Worm (Caenorhabditis elegans) whole organism, L3 larva: ENCODE measurements around the gene C45G9.5.
A peak's percentile ranks its signal among the peaks of the same experiment; 100 is the strongest.

Experiments
- ZK546.5 ChIP-seq: sonication (generic microtip); optimal IDR thresholded peaks from 2 replicates; lab custom pipeline; 2017; ENCODE audit warnings: missing biosample characterization, missing genetic modification characterization
- ama-1 ChIP-seq: fragments of 150-350 bp; optimal IDR thresholded peaks from 2 replicates; lab custom pipeline; 2018
- ceh-16 ChIP-seq: sonication (generic microtip); optimal IDR thresholded peaks from 2 replicates; lab custom pipeline; 2017; ENCODE audit warnings: missing biosample characterization, missing genetic modification characterization
- daf-12 ChIP-seq: fragments of 150-350 bp; optimal IDR thresholded peaks from 2 replicates; lab custom pipeline; 2014; ENCODE audit warnings: missing biosample characterization, missing genetic modification reagents, missing genetic modification characterization
- elt-1 ChIP-seq: fragments of 150-350 bp; optimal IDR thresholded peaks from 2 replicates; lab custom pipeline; 2014; ENCODE audit warnings: missing biosample characterization, missing genetic modification characterization
- elt-3 ChIP-seq, 3 experiments: fragments of 150-350 bp in 1 of 3; sonication (generic microtip) in 2 of 3; optimal IDR thresholded peaks; 2 replicates in 2 of 3; 4 replicates in 1 of 3; lab custom pipeline; 2014 to 2017; ENCODE audit warnings: missing biosample characterization in 3 of 3, missing genetic modification characterization in 3 of 3
- hmg-11 ChIP-seq: sonication (generic microtip); optimal IDR thresholded peaks from 2 replicates; lab custom pipeline; 2016; ENCODE audit warnings: missing genetic modification characterization, missing compliant biosample characterization
- jun-1 ChIP-seq: fragments of 150-350 bp; optimal IDR thresholded peaks from 2 replicates; lab custom pipeline; 2014; ENCODE audit warnings: missing biosample characterization, missing genetic modification reagents, missing genetic modification characterization
- lin-15B ChIP-seq: fragments of 150-350 bp; optimal IDR thresholded peaks from 2 replicates; lab custom pipeline; 2014; ENCODE audit warnings: missing biosample characterization, missing genetic modification characterization
- lsy-12 ChIP-seq: sonication (generic microtip); optimal IDR thresholded peaks from 2 replicates; lab custom pipeline; 2016; ENCODE audit warnings: mild to moderate bottlenecking, missing genetic modification characterization, missing compliant biosample characterization
- mdl-1 ChIP-seq: fragments of 150-350 bp; optimal IDR thresholded peaks from 2 replicates; lab custom pipeline; 2014; ENCODE audit warnings: missing biosample characterization, missing genetic modification characterization
- nfya-1 ChIP-seq: sonication (generic microtip); optimal IDR thresholded peaks from 2 replicates; lab custom pipeline; 2017; ENCODE audit warnings: missing genetic modification characterization, mild to moderate bottlenecking, missing compliant biosample characterization, antibody characterized with exemption, moderate library complexity; ENCODE audit not compliant: insufficient read depth
- nhr-11 ChIP-seq: fragments of 150-350 bp; optimal IDR thresholded peaks from 2 replicates; lab custom pipeline; 2014; ENCODE audit warnings: missing biosample characterization, missing genetic modification characterization
- nhr-23 ChIP-seq: fragments of 150-350 bp; optimal IDR thresholded peaks from 2 replicates; lab custom pipeline; 2014; ENCODE audit warnings: missing biosample characterization, missing genetic modification reagents, missing genetic modification characterization
- nhr-237 ChIP-seq: fragments of 150-350 bp; optimal IDR thresholded peaks from 2 replicates; lab custom pipeline; 2014; ENCODE audit warnings: missing biosample characterization, missing genetic modification characterization
- nhr-25 ChIP-seq: sonication (generic microtip); optimal IDR thresholded peaks from 2 replicates; lab custom pipeline; 2017; ENCODE audit warnings: missing biosample characterization, missing genetic modification characterization
- nhr-43 ChIP-seq: sonication (generic microtip); optimal IDR thresholded peaks from 2 replicates; lab custom pipeline; 2016; ENCODE audit warnings: mild to moderate bottlenecking, missing genetic modification characterization, missing compliant biosample characterization; ENCODE audit not compliant: poor library complexity, severe bottlenecking
- nhr-67 ChIP-seq: fragments of 150-350 bp; optimal IDR thresholded peaks from 2 replicates; lab custom pipeline; 2014; ENCODE audit warnings: missing biosample characterization, missing genetic modification characterization
- nhr-76 ChIP-seq: fragments of 150-350 bp; sonication (generic microtip); optimal IDR thresholded peaks from 5 replicates; lab custom pipeline; 2014; ENCODE audit warnings: missing biosample characterization, missing genetic modification characterization
- nhr-77 ChIP-seq: fragments of 150-350 bp; optimal IDR thresholded peaks from 2 replicates; lab custom pipeline; 2014; ENCODE audit warnings: missing biosample characterization, missing genetic modification characterization
- pha-4 ChIP-seq: fragments of 150-350 bp; optimal IDR thresholded peaks from 2 replicates; lab custom pipeline; 2014; ENCODE audit warnings: missing biosample characterization, missing genetic modification reagents, missing genetic modification characterization
- sea-2 ChIP-seq: fragments of 150-350 bp; sonication (generic microtip); optimal IDR thresholded peaks from 4 replicates; lab custom pipeline; 2014; ENCODE audit warnings: missing biosample characterization, missing genetic modification reagents, missing genetic modification characterization
- skn-1 ChIP-seq: fragments of 150-350 bp; optimal IDR thresholded peaks from 2 replicates; lab custom pipeline; 2014; ENCODE audit warnings: missing biosample characterization, missing genetic modification characterization
- snpc-4 ChIP-seq: fragments of 150-350 bp; optimal IDR thresholded peaks from 2 replicates; lab custom pipeline; 2014; ENCODE audit warnings: missing biosample characterization, missing genetic modification characterization
- unc-62 ChIP-seq: fragments of 150-350 bp; sonication (generic microtip); optimal IDR thresholded peaks from 4 replicates; lab custom pipeline; 2014; ENCODE audit warnings: missing biosample characterization, missing genetic modification reagents, missing genetic modification characterization
- ztf-4 ChIP-seq: fragments of 150-350 bp; optimal IDR thresholded peaks from 2 replicates; lab custom pipeline; 2014; ENCODE audit warnings: missing biosample characterization, missing genetic modification characterization

C45G9.5 gene

DNA sequence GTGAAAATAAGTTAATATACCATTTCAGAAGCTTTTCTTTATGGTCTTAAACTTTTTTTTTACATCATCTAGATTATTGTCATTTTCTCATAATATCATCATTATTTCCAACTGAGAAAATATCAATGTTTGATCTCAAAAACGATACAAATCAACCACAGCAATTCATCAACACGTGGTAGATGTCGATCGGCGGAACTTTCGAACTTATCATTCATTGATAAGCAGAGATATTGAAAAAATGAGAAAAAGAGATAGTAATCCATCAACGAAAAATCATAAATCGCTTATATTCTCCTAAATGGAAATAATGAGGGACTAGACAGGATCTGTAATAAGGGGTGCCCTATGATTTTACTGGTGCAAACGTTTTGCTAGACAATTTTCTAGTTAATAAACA lies 48.8 kb downstream of the C45G9.5 start:
- TF ChIP-seq ama-1 (no peak), nhr-76 (tag; lab: Kevin White, UChicago) (no peak), snpc-4 (tag; lab: Kevin White, UChicago) (no peak), pha-4 (no peak), nhr-67 (tag; lab: Kevin White, UChicago) (no peak), nhr-25 (tag; lab: Kevin White, UChicago) (peak; percentile 32), nhr-23 (tag; lab: Kevin White, UChicago) (peak; percentile 75), lsy-12 (tag; lab: Kevin White, UChicago) (no peak), ztf-4 (tag; lab: Kevin White, UChicago) (no peak), nhr-77 (tag; lab: Kevin White, UChicago) (no peak), daf-12 (no peak), ceh-16 (tag; lab: Kevin White, UChicago) (no peak), hmg-11 (tag; lab: Kevin White, UChicago) (no peak), elt-3 (tag; optimal IDR thresholded peaks at IDR 0.05; lab: Kevin White, UChicago) (peak; percentile 46 to 70 (median 48)), nhr-43 (tag; lab: Kevin White, UChicago) (peak; percentile 89)

- TF ChIP-seq elt-1 (tag; lab: Kevin White, UChicago), result no peak
- TF ChIP-seq snpc-4 (tag; lab: Kevin White, UChicago), result no peak
- no peak for TF ChIP-seq nhr-25 (tag; lab: Kevin White, UChicago)
- TF ChIP-seq hmg-11 (tag; lab: Kevin White, UChicago), result no peak
- TF ChIP-seq jun-1 (tag; lab: Kevin White, UChicago), result no peak
- no peak for TF ChIP-seq nhr-11 (tag; lab: Kevin White, UChicago)
- no peak for TF ChIP-seq nfya-1 (tag; lab: Kevin White, UChicago)
- TF ChIP-seq unc-62 (GFP tag; lab: Kevin White, UChicago), result no peak
- no peak for TF ChIP-seq nhr-43 (tag; lab: Kevin White, UChicago)
- no peak for TF ChIP-seq ZK546.5 (tag; lab: Kevin White, UChicago)
- TF ChIP-seq sea-2, result no peak
- TF ChIP-seq nhr-237 (tag; lab: Kevin White, UChicago), result no peak
- TF ChIP-seq lsy-12 (tag; lab: Kevin White, UChicago), result no peak
- TF ChIP-seq skn-1 (tag; lab: Kevin White, UChicago), result no peak
- TF ChIP-seq lin-15B (tag; lab: Kevin White, UChicago), result no peak
- no peak for TF ChIP-seq daf-12
- no peak for TF ChIP-seq mdl-1 (tag; lab: Kevin White, UChicago)
- TF ChIP-seq, all 47 proteins: peak for 0
Observed at ce11 chrIII:5098740-5099276, 50.9 kb downstream of the C45G9.5 start.

- no peak for TF ChIP-seq nfya-1 (tag; lab: Kevin White, UChicago)
- peak; percentile 33 for TF ChIP-seq nhr-43 (tag; lab: Kevin White, UChicago)
- TF ChIP-seq, all 47 proteins: peak for 1
Observed at ce11 chrIII:5099500-5099899, 51.6 kb downstream of the C45G9.5 start.
